Worm (Caenorhabditis elegans): Measurements from ENCODE around the gene M57.1.

- no peak for TF ChIP-seq dmd-4 (tag; optimal IDR thresholded peaks at IDR 0.05; ENCODE audit: borderline replicate concordance)
- no peak for TF ChIP-seq dve-1 (tag; optimal IDR thresholded peaks at IDR 0.05)
These were observed 45.9 kb downstream of the M57.1 start, which contains the start of gene Y37E11B.2 for ce11 chrIV:3578155-3578554.

Measured in whole organism, late embryonic.